Fruit fly (Drosophila melanogaster) whole organism, prepupa: ENCODE results near the gene CG18649.
A peak's percentile ranks its signal among the peaks of the same experiment; 100 is the strongest.

Experiments
- Blimp-1 ChIP-seq: fragments of 200-800 bp; sonication (Bioruptor generic); optimal IDR thresholded peaks from 3 replicates; lab custom pipeline; 2017; ENCODE audit warnings: missing biosample characterization, missing genetic modification characterization, mild to moderate bottlenecking, moderate library complexity, missing genetic modification reagents
- CG10631 ChIP-seq: fragments of 200-800 bp; sonication (Bioruptor generic); optimal IDR thresholded peaks from 2 replicates; lab custom pipeline; 2016; ENCODE audit warnings: missing biosample characterization, missing genetic modification characterization
- CG10669 ChIP-seq: fragments of 200-800 bp; sonication (Bioruptor generic); optimal IDR thresholded peaks from 3 replicates; lab custom pipeline; 2018; ENCODE audit warnings: missing biosample characterization, mild to moderate bottlenecking, missing genetic modification characterization, moderate library complexity
- CG11294 ChIP-seq: fragments of 200-800 bp; sonication (Bioruptor generic); IDR thresholded peaks from 2 replicates; pipeline ENCODE4 v1.3.6; 2022; ENCODE audit warnings: missing biosample characterization, missing genetic modification characterization
- CG1621 ChIP-seq: fragments of 200-800 bp; sonication (Bioruptor generic); optimal IDR thresholded peaks from 3 replicates; lab custom pipeline; 2018; ENCODE audit warnings: missing biosample characterization, mild to moderate bottlenecking, missing genetic modification characterization
- CG16779 ChIP-seq: fragments of 200-800 bp; sonication (Bioruptor generic); optimal IDR thresholded peaks from 3 replicates; lab custom pipeline; 2017; ENCODE audit warnings: missing biosample characterization, mild to moderate bottlenecking, missing genetic modification characterization
- CG3032 ChIP-seq: fragments of 200-800 bp; optimal IDR thresholded peaks from 2 replicates; lab custom pipeline; 2019; ENCODE audit warnings: missing biosample characterization, mild to moderate bottlenecking, missing genetic modification characterization, moderate library complexity
- CG31627 ChIP-seq: fragments of 200-800 bp; sonication (Bioruptor generic); optimal IDR thresholded peaks from 3 replicates; lab custom pipeline; 2016; ENCODE audit warnings: missing biosample characterization, missing genetic modification characterization
- CG32006 ChIP-seq: fragments of 200-800 bp; sonication (Bioruptor generic); optimal IDR thresholded peaks from 3 replicates; lab custom pipeline; 2017; ENCODE audit warnings: missing biosample characterization, mild to moderate bottlenecking, missing genetic modification characterization
- CG34406 ChIP-seq: fragments of 200-800 bp; sonication (Bioruptor generic); optimal IDR thresholded peaks from 3 replicates; lab custom pipeline; 2016; ENCODE audit warnings: missing biosample characterization, missing genetic modification characterization
- CG3919 ChIP-seq: fragments of 200-800 bp; sonication (Bioruptor generic); optimal IDR thresholded peaks from 3 replicates; lab custom pipeline; 2016; ENCODE audit warnings: missing biosample characterization, missing genetic modification characterization
- CG4318 ChIP-seq: fragments of 200-800 bp; sonication (Bioruptor generic); optimal IDR thresholded peaks from 3 replicates; lab custom pipeline; 2017; ENCODE audit warnings: missing biosample characterization, mild to moderate bottlenecking, missing genetic modification characterization
- CG6163 ChIP-seq: fragments of 200-800 bp; sonication (Bioruptor generic); IDR thresholded peaks from 3 replicates; pipeline ENCODE4 v1.3.6; 2022; ENCODE audit warnings: missing biosample characterization, missing genetic modification characterization
- CG6276 ChIP-seq: fragments of 200-800 bp; sonication (Bioruptor generic); optimal IDR thresholded peaks from 2 replicates; lab custom pipeline; 2017; ENCODE audit warnings: missing biosample characterization, mild to moderate bottlenecking, missing genetic modification characterization
- CG6808 ChIP-seq: fragments of 200-800 bp; sonication (Bioruptor generic); optimal IDR thresholded peaks from 3 replicates; lab custom pipeline; 2017; ENCODE audit warnings: missing biosample characterization, missing genetic modification characterization, mild to moderate bottlenecking, moderate library complexity, missing genetic modification reagents
- CG6854 ChIP-seq: fragments of 200-800 bp; sonication (Bioruptor generic); optimal IDR thresholded peaks from 2 replicates; lab custom pipeline; 2017; ENCODE audit warnings: missing biosample characterization, mild to moderate bottlenecking, missing genetic modification characterization
- CG7368 ChIP-seq: fragments of 200-800 bp; sonication (Bioruptor generic); optimal IDR thresholded peaks from 3 replicates; lab custom pipeline; 2016; ENCODE audit warnings: missing biosample characterization, missing genetic modification characterization
- CG8319 ChIP-seq: fragments of 200-800 bp; sonication (Bioruptor generic); optimal IDR thresholded peaks from 3 replicates; lab custom pipeline; 2016; ENCODE audit warnings: missing biosample characterization, missing genetic modification characterization
- CG8632 ChIP-seq: fragments of 200-800 bp; sonication (Bioruptor generic); optimal IDR thresholded peaks from 3 replicates; lab custom pipeline; 2016; ENCODE audit warnings: missing biosample characterization, missing genetic modification characterization
- CG9139 ChIP-seq: fragments of 200-800 bp; sonication (Bioruptor generic); optimal IDR thresholded peaks from 3 replicates; lab custom pipeline; 2017; ENCODE audit warnings: missing biosample characterization, mild to moderate bottlenecking, missing genetic modification characterization
- Eip75B ChIP-seq: fragments of 200-800 bp; sonication (Bioruptor generic); optimal IDR thresholded peaks from 3 replicates; lab custom pipeline; 2016; ENCODE audit warnings: missing biosample characterization, missing genetic modification characterization
- Eip93F ChIP-seq: fragments of 200-800 bp; sonication (Bioruptor generic); optimal IDR thresholded peaks from 2 replicates; lab custom pipeline; 2016; ENCODE audit warnings: missing biosample characterization, mild to moderate bottlenecking, missing genetic modification characterization
- Ets21C ChIP-seq: fragments of 200-800 bp; sonication (Bioruptor generic); optimal IDR thresholded peaks from 3 replicates; lab custom pipeline; 2016; ENCODE audit warnings: missing biosample characterization, missing genetic modification characterization
- Gug ChIP-seq: fragments of 200-800 bp; sonication (Bioruptor generic); IDR thresholded peaks from 2 replicates; pipeline ENCODE4 v1.3.6; 2022; ENCODE audit warnings: missing biosample characterization, missing genetic modification characterization
- Hr38 ChIP-seq: sonication (Bioruptor generic); optimal IDR thresholded peaks from 2 replicates; lab custom pipeline; 2016; ENCODE audit warnings: missing biosample characterization, missing genetic modification characterization
- Hr39 ChIP-seq: fragments of 200-800 bp; sonication (Bioruptor generic); optimal IDR thresholded peaks from 2 replicates; lab custom pipeline; 2016; ENCODE audit warnings: missing biosample characterization, missing genetic modification characterization
- Hr4 ChIP-seq: fragments of 200-800 bp; sonication (Bioruptor generic); optimal IDR thresholded peaks from 3 replicates; lab custom pipeline; 2016; ENCODE audit warnings: missing biosample characterization, missing genetic modification characterization
- OdsH ChIP-seq: fragments of 200-800 bp; sonication (Bioruptor generic); optimal IDR thresholded peaks from 3 replicates; lab custom pipeline; 2016; ENCODE audit warnings: missing biosample characterization, missing genetic modification characterization
- Smox ChIP-seq: fragments of 200-800 bp; sonication (Bioruptor generic); optimal IDR thresholded peaks from 3 replicates; lab custom pipeline; 2016; ENCODE audit warnings: missing biosample characterization, missing genetic modification characterization
- Sox102F ChIP-seq: fragments of 200-800 bp; sonication (Bioruptor generic); optimal IDR thresholded peaks from 2 replicates; lab custom pipeline; 2016; ENCODE audit warnings: missing biosample characterization, mild to moderate bottlenecking, missing genetic modification characterization
- Sox14 ChIP-seq: fragments of 200-800 bp; sonication (Bioruptor generic); optimal IDR thresholded peaks from 3 replicates; lab custom pipeline; 2016; ENCODE audit warnings: missing biosample characterization, missing genetic modification characterization
- Sox15 ChIP-seq: fragments of 200-800 bp; sonication (Bioruptor generic); optimal IDR thresholded peaks from 3 replicates; lab custom pipeline; 2016; ENCODE audit warnings: missing biosample characterization, missing genetic modification characterization
- achi ChIP-seq: fragments of 200-800 bp; sonication (Bioruptor generic); optimal IDR thresholded peaks from 3 replicates; lab custom pipeline; 2016; ENCODE audit warnings: missing biosample characterization, missing genetic modification characterization
- acj6 ChIP-seq: fragments of 200-800 bp; sonication (Bioruptor generic); optimal IDR thresholded peaks from 3 replicates; lab custom pipeline; 2016; ENCODE audit warnings: missing biosample characterization, missing genetic modification characterization
- cyc ChIP-seq: fragments of 200-800 bp; sonication (Bioruptor generic); optimal IDR thresholded peaks from 3 replicates; lab custom pipeline; 2016; ENCODE audit warnings: missing biosample characterization, missing genetic modification characterization
- dac ChIP-seq: fragments of 200-800 bp; sonication (Bioruptor generic); optimal IDR thresholded peaks from 2 replicates; lab custom pipeline; 2017; ENCODE audit warnings: missing biosample characterization, mild to moderate bottlenecking, missing genetic modification characterization
- esn ChIP-seq: fragments of 200-800 bp; sonication (Bioruptor generic); optimal IDR thresholded peaks from 2 replicates; lab custom pipeline; 2016; ENCODE audit warnings: missing biosample characterization, mild to moderate bottlenecking, missing genetic modification characterization, moderate library complexity
- fd59A ChIP-seq: fragments of 200-800 bp; sonication (Bioruptor generic); optimal IDR thresholded peaks from 2 replicates; lab custom pipeline; 2017; ENCODE audit warnings: missing biosample characterization, mild to moderate bottlenecking, missing genetic modification characterization, missing genetic modification reagents
- fd85E ChIP-seq: fragments of 200-800 bp; sonication (Bioruptor generic); optimal IDR thresholded peaks from 3 replicates; lab custom pipeline; 2016; ENCODE audit warnings: missing biosample characterization, missing genetic modification characterization
- fkh ChIP-seq: fragments of 200-800 bp; sonication (Bioruptor generic); optimal IDR thresholded peaks from 3 replicates; lab custom pipeline; 2017; ENCODE audit warnings: missing biosample characterization, mild to moderate bottlenecking, missing genetic modification characterization, moderate library complexity
- lz ChIP-seq: fragments of 200-800 bp; sonication (Bioruptor generic); optimal IDR thresholded peaks from 3 replicates; lab custom pipeline; 2016; ENCODE audit warnings: missing biosample characterization, missing genetic modification characterization
- net ChIP-seq: fragments of 200-800 bp; sonication (Bioruptor generic); optimal IDR thresholded peaks from 3 replicates; lab custom pipeline; 2016; ENCODE audit warnings: missing biosample characterization, missing genetic modification characterization
- pdm3 ChIP-seq: fragments of 200-800 bp; sonication (Bioruptor generic); optimal IDR thresholded peaks from 3 replicates; lab custom pipeline; 2016; ENCODE audit warnings: missing biosample characterization, missing genetic modification characterization
- salr ChIP-seq, 2 experiments: fragments of 200-800 bp; sonication (Bioruptor generic); optimal IDR thresholded peaks; 3 replicates each; lab custom pipeline; 2016 to 2018; ENCODE audit warnings: missing biosample characterization in 2 of 2, missing genetic modification characterization in 2 of 2, mild to moderate bottlenecking in 1 of 2
- spab ChIP-seq: fragments of 200-800 bp; sonication (Bioruptor generic); optimal IDR thresholded peaks from 2 replicates; lab custom pipeline; 2017; ENCODE audit warnings: missing biosample characterization, mild to moderate bottlenecking, missing genetic modification characterization, missing genetic modification reagents
- ss ChIP-seq, 2 experiments: fragments of 200-800 bp; sonication (Bioruptor generic); optimal IDR thresholded peaks; 2 replicates in 1 of 2; 3 replicates in 1 of 2; lab custom pipeline; 2017 to 2018; ENCODE audit warnings: mild to moderate bottlenecking in 2 of 2, missing biosample characterization in 2 of 2, missing genetic modification characterization in 2 of 2, moderate library complexity in 1 of 2
- svp ChIP-seq: fragments of 200-800 bp; sonication (Bioruptor generic); peaks from one replicate; lab custom pipeline; 2016; ENCODE audit warnings: missing biosample characterization, missing genetic modification characterization
- topi ChIP-seq: fragments of 200-800 bp; sonication (Bioruptor generic); optimal IDR thresholded peaks from 3 replicates; lab custom pipeline; 2016; ENCODE audit warnings: missing biosample characterization, missing genetic modification characterization
- vri ChIP-seq: fragments of 200-800 bp; sonication (Bioruptor generic); optimal IDR thresholded peaks from 3 replicates; lab custom pipeline; 2016; ENCODE audit warnings: missing biosample characterization, mild to moderate bottlenecking, missing genetic modification characterization

The CG18649 gene

DNA sequence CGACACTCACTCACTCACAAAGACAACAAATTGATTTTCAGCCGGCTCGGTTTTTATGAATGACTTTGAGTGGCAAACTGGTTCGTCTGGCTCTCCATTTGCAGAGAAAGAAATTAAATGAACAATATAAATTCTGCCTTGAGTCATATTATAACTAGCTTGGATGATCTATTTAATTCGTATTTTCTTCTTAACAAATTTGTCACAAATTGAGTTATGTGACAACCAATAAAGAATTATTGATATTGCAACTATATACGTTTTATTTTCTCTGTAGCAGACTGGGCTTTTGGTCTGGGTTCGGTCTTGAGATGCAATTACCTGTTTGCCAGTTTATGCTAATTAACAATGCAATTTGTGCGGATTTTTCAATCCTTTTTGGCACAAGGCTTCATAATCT, 47.1 kb downstream of the CG18649 start (continued):
- peak; percentile 83 for TF ChIP-seq achi
- TF ChIP-seq Blimp-1 (GFP tag; lab: Kevin White, UChicago): no peak
- peak; percentile 59 for TF ChIP-seq CG31627 (GFP tag; lab: Kevin White, UChicago)
- TF ChIP-seq CG10631 (GFP tag; lab: Kevin White, UChicago): peak; percentile 87
- TF ChIP-seq esn (GFP tag; lab: Kevin White, UChicago): peak; percentile 82
- peak; percentile 80 for TF ChIP-seq acj6 (GFP tag; lab: Kevin White, UChicago)
- peak; percentile 82 for TF ChIP-seq CG6276 (GFP tag; lab: Kevin White, UChicago)
- peak; percentile 12 for TF ChIP-seq CG9139 (GFP tag; lab: Kevin White, UChicago)
- TF ChIP-seq CG4318: peak; percentile 63
- peak; percentile 86 for TF ChIP-seq CG3919 (GFP tag; lab: Kevin White, UChicago)
- TF ChIP-seq CG8319 (GFP tag; lab: Kevin White, UChicago): peak; percentile 53
- peak; percentile 79 for TF ChIP-seq lz
- TF ChIP-seq vri (GFP tag; lab: Kevin White, UChicago): peak; percentile 12
- peak; percentile 74 for TF ChIP-seq CG10669

DNA sequence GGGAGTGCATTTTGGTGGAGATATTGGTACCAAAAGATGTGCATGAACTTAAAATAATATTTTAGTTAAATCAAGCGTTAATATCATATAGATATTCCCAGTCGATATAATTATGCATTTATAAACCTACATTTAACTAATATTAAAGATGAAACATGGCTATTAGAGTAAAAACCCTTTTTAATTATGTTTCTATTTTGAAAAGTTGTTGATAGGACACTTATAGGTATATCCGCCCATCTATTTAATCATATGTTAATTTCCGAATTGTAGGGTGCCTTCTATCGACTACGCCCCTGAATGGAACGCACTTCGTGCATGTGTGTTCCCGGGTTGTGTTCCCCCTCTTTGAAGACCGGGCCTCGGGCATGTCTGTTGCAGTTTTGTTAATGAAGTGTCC, 48.2 kb downstream of the CG18649 start:
- peak; percentile 40 for TF ChIP-seq CG3919 (GFP tag; lab: Kevin White, UChicago)
- TF ChIP-seq Sox102F: no peak
- peak; percentile 44 for TF ChIP-seq OdsH
- no peak for TF ChIP-seq CG11294 (GFP tag; lab: Robert Waterston, UW)
- TF ChIP-seq Blimp-1 (GFP tag; lab: Kevin White, UChicago): no peak
- no peak for TF ChIP-seq topi
- peak; percentile 5 for TF ChIP-seq CG7368 (GFP tag; lab: Kevin White, UChicago)
- peak; percentile 52 for TF ChIP-seq fd59A
- no peak for TF ChIP-seq Ets21C (GFP tag; lab: Kevin White, UChicago)
- no peak for TF ChIP-seq Eip93F (GFP tag; lab: Kevin White, UChicago)
- no peak for TF ChIP-seq lz
- peak; percentile 67 for TF ChIP-seq CG10631 (GFP tag; lab: Kevin White, UChicago)
- peak; percentile 67 for TF ChIP-seq spab (GFP tag; lab: Kevin White, UChicago)
- TF ChIP-seq Hr4 (GFP tag; lab: Kevin White, UChicago): peak; percentile 14
- peak; percentile 8 for TF ChIP-seq CG16779 (tag; lab: Kevin White, UChicago)
- TF ChIP-seq net: peak; percentile 15
- no peak for TF ChIP-seq fkh
- TF ChIP-seq Sox14 (GFP tag; lab: Kevin White, UChicago): peak; percentile 23
- TF ChIP-seq salr (GFP tag; optimal IDR thresholded peaks at IDR 0.05; lab: Kevin White, UChicago): peak in 1 of 2 experiments; percentile 27
- TF ChIP-seq CG32006: peak; percentile 51
- TF ChIP-seq fd85E: no peak
- peak; percentile 10 for TF ChIP-seq CG6276 (GFP tag; lab: Kevin White, UChicago)
- TF ChIP-seq Gug (GFP tag; lab: Robert Waterston, UW): 0 out of 2 replicates have a peak, but pooled peaks have one; percentile 10
- no peak for TF ChIP-seq esn (GFP tag; lab: Kevin White, UChicago)
- no peak for TF ChIP-seq Hr39 (GFP tag; lab: Kevin White, UChicago)
- TF ChIP-seq CG34406: peak; percentile 16
- TF ChIP-seq CG8319 (GFP tag; lab: Kevin White, UChicago): no peak
- TF ChIP-seq pdm3 (GFP tag; lab: Kevin White, UChicago): peak; percentile 10
- TF ChIP-seq CG1621 (tag; lab: Kevin White, UChicago): peak; percentile 1
- peak; percentile 37 for TF ChIP-seq Eip75B (GFP tag; lab: Kevin White, UChicago)
- peak; percentile 42 to 61 for TF ChIP-seq ss (GFP tag; optimal IDR thresholded peaks at IDR 0.05; lab: Kevin White, UChicago)
- TF ChIP-seq CG3032 (tag; lab: Kevin White, UChicago): peak; percentile 50
- TF ChIP-seq CG6854 (GFP tag; lab: Kevin White, UChicago): no peak
- TF ChIP-seq CG6163 (GFP tag; lab: Robert Waterston, UW): 0 out of 3 replicates have a peak, but pooled peaks have one; percentile 41
- TF ChIP-seq cyc: no peak
- peak; percentile 12 for TF ChIP-seq Smox (GFP tag; lab: Kevin White, UChicago)
- peak; percentile 61 for TF ChIP-seq CG6808 (GFP tag; lab: Kevin White, UChicago)
- peak; percentile 35 for TF ChIP-seq acj6 (GFP tag; lab: Kevin White, UChicago)
- TF ChIP-seq dac: peak; percentile 2
- TF ChIP-seq svp (GFP tag; lab: Kevin White, UChicago): no peak
- no peak for TF ChIP-seq Hr38 (GFP tag; lab: Kevin White, UChicago)
- TF ChIP-seq Sox15: no peak
- no peak for TF ChIP-seq CG8632 (GFP tag; lab: Kevin White, UChicago)
